Worm (Caenorhabditis elegans): ENCODE results near the gene rde-8.
A peak's percentile ranks its signal among the peaks of the same experiment; 100 is the strongest.

The rde-8 gene

ce11 chrIV:7103211-7103679 lies at the start of gene rde-8, which contains the start of gene ZC477.3:
Gene rde-8, minus strand, starts transcription at chrIV:7103261.
Gene ZC477.3, plus strand, starts transcription at chrIV:7103492.
- TF ChIP-seq ceh-13 (GFP tag; optimal IDR thresholded peaks at IDR 0.05) (no peak), tbx-37 (GFP tag; conservative IDR thresholded peaks at IDR 0.05) (no peak), hmbx-1 (tag; optimal IDR thresholded peaks at IDR 0.05) (no peak), ama-1 (optimal IDR thresholded peaks at IDR 0.05) (no peak), ceh-36 (tag; optimal IDR thresholded peaks at IDR 0.05) (no peak), hmg-4 (GFP tag; optimal IDR thresholded peaks at IDR 0.05) (no peak), ets-7 (tag; optimal IDR thresholded peaks at IDR 0.05) (no peak), hnd-1 (tag; optimal IDR thresholded peaks at IDR 0.05) (no peak), tra-4 (tag; optimal IDR thresholded peaks at IDR 0.05) (no peak), F13C5.2 (tag; optimal IDR thresholded peaks at IDR 0.05) (no peak)

DNA sequence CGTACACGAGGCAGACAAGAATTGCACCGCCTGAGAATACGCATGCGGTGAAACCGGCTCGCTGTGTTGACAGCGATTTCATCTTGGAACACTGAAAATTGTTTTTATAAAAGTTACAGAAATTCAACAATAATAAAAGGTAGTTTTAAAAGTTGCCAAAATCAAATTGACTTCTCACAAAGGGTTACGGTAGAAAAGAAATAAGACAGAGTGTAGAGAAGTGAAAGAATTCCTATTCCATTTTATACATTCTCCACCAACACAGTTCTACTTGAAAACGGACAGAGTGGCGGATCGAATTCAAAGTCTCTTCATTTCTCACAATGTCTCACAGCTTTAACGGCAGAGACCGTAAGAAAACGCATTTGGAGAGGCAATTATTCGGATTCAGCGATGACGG lies 49.3 kb upstream of the rde-8 start, which contains the start of gene col-113:
col-113 (minus strand) TSS at position 101 of the 400 bp plus-strand sequence.
- no peak for TF ChIP-seq scrt-1 (GFP tag; IDR thresholded peaks at IDR 0.05)
- TF ChIP-seq tra-4 (tag; optimal IDR thresholded peaks at IDR 0.05) = no peak
- no peak for TF ChIP-seq hnd-1 (tag; optimal IDR thresholded peaks at IDR 0.05)
- no peak for TF ChIP-seq ceh-13 (GFP tag; optimal IDR thresholded peaks at IDR 0.05)
- no peak for TF ChIP-seq tbx-37 (GFP tag; conservative IDR thresholded peaks at IDR 0.05)
- TF ChIP-seq pes-1 (GFP tag; IDR thresholded peaks at IDR 0.05) = no peak
- TF ChIP-seq sea-1 (GFP tag; conservative IDR thresholded peaks at IDR 0.05) = no peak
- TF ChIP-seq B0310.2 (tag; optimal IDR thresholded peaks at IDR 0.05) = no peak
- no peak for TF ChIP-seq flt-1 (GFP tag; IDR thresholded peaks at IDR 0.05)
- TF ChIP-seq ets-7 (tag; optimal IDR thresholded peaks at IDR 0.05) = no peak
- no peak for TF ChIP-seq F13C5.2 (tag; optimal IDR thresholded peaks at IDR 0.05)
- no peak for TF ChIP-seq hmbx-1 (tag; optimal IDR thresholded peaks at IDR 0.05)
- TF ChIP-seq aly-1 (tag; optimal IDR thresholded peaks at IDR 0.05) = no peak
- no peak for TF ChIP-seq tbx-11 (GFP tag; IDR thresholded peaks at IDR 0.05)
- TF ChIP-seq ama-1 (optimal IDR thresholded peaks at IDR 0.05) = no peak
- TF ChIP-seq ceh-36 (tag; optimal IDR thresholded peaks at IDR 0.05) = no peak

DNA sequence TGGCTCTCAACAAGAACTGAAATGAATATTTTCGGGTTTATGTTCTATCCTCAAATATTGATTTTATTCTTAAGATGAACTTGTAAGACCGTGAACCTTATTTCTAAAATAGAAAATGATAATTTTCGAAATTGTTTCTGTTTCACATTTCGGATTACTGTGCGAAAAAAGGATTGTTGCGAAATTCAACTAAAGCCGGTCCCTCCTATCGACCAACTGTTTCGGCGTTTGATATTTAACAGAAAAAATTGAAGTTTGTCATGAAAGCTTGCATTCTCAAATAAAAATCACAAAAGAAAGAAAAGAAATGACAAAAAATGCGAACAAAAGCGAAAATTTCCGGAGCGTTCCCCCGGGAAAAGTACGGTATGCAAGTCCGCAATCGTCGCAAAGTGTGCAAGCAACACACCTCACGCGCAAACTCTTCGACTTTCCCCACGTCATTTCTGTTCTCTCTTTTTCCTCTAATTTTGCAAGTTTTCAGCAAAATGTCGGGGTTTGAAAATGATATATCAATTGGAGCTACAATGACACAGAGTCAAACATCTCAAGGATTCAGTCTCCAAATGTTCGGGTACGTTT lies 46.0 kb upstream of the rde-8 start, which contains the start of gene C34D4.4:
C34D4.4 (plus strand) TSS at position 342 of the 582 bp plus-strand sequence.
- TF ChIP-seq tbx-37 (GFP tag; conservative IDR thresholded peaks at IDR 0.05) (no peak), hmg-4 (GFP tag; optimal IDR thresholded peaks at IDR 0.05) (peak; percentile 14)

DNA sequence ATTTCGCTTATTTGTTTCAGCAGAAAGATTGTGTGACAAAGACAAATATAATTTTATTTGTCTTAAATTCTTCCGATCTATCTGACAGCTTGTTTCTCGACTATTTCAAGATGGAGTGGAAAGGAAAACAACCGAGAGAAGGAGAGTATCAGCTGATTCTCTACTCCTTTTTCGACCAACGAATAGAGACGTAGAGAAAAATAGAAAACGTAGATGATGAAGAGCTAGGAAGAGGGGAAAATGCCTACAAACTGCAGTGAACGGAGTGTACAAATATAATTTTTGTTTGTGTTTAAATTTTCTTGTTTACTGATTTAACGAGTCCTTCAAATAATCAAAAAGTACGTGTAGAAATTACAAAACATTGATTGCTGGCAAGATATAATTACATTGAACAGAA lies 44.7 kb upstream of the rde-8 start:
- TF ChIP-seq tbx-37 (GFP tag; conservative IDR thresholded peaks at IDR 0.05) (no peak), hmbx-1 (tag; optimal IDR thresholded peaks at IDR 0.05) (no peak), B0310.2 (tag; optimal IDR thresholded peaks at IDR 0.05) (no peak), ets-7 (tag; optimal IDR thresholded peaks at IDR 0.05) (no peak), aly-1 (tag; optimal IDR thresholded peaks at IDR 0.05) (no peak), ama-1 (optimal IDR thresholded peaks at IDR 0.05) (no peak), flt-1 (GFP tag; IDR thresholded peaks at IDR 0.05) (no peak), hnd-1 (tag; optimal IDR thresholded peaks at IDR 0.05) (no peak), scrt-1 (GFP tag; IDR thresholded peaks at IDR 0.05) (no peak), F13C5.2 (tag; optimal IDR thresholded peaks at IDR 0.05) (no peak), sea-1 (GFP tag; conservative IDR thresholded peaks at IDR 0.05) (no peak), tra-4 (tag; optimal IDR thresholded peaks at IDR 0.05) (no peak), pes-1 (GFP tag; IDR thresholded peaks at IDR 0.05) (no peak)

DNA sequence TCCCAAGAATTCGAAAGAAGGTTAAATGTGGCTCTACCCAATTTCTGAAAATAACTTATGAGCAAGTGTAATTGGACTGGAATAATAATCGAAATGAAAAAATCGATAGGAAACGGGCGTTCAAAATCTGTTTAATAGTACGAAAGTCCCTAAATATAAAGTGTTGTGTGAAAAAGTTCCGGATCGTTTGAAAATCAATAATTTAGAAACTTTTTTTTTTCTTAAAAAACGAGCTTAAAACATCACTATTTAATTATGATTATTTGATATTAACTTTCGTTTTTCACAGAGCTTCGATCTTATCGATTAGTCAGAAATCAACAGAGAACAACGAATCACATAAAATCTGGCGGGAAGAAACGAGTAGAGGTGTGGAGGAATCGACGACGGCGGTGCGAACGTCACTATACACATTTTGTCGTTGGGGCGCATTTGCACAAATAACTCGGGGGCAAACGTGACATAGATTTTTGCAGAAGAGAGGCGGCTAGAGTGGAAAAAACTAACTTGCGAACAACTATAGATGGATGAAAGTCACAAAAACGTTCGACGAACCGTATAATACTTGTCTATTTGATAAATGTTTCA lies 41.7 kb upstream of the rde-8 start, which contains the start of gene hecd-1:
hecd-1 (minus strand) TSS at position 51 of the 588 bp plus-strand sequence.
- TF ChIP-seq ets-7 (tag; optimal IDR thresholded peaks at IDR 0.05) (no peak), tra-4 (tag; optimal IDR thresholded peaks at IDR 0.05) (no peak), pes-1 (GFP tag; IDR thresholded peaks at IDR 0.05) (no peak), ama-1 (optimal IDR thresholded peaks at IDR 0.05) (no peak), flt-1 (GFP tag; IDR thresholded peaks at IDR 0.05) (no peak), hmbx-1 (tag; optimal IDR thresholded peaks at IDR 0.05) (no peak), scrt-1 (GFP tag; IDR thresholded peaks at IDR 0.05) (no peak), tbx-37 (GFP tag; conservative IDR thresholded peaks at IDR 0.05) (no peak), F13C5.2 (tag; optimal IDR thresholded peaks at IDR 0.05) (no peak), hnd-1 (tag; optimal IDR thresholded peaks at IDR 0.05) (no peak), ceh-13 (GFP tag; optimal IDR thresholded peaks at IDR 0.05) (no peak), ceh-36 (tag; optimal IDR thresholded peaks at IDR 0.05) (no peak), B0310.2 (tag; optimal IDR thresholded peaks at IDR 0.05) (no peak), tbx-11 (GFP tag; IDR thresholded peaks at IDR 0.05) (no peak), hmg-4 (GFP tag; optimal IDR thresholded peaks at IDR 0.05) (no peak), aly-1 (tag; optimal IDR thresholded peaks at IDR 0.05) (no peak), sea-1 (GFP tag; conservative IDR thresholded peaks at IDR 0.05) (no peak)

ce11 chrIV:7139143-7139542 lies 36.1 kb upstream of the rde-8 start:
- TF ChIP-seq tbx-11 (GFP tag; IDR thresholded peaks at IDR 0.05) (no peak), hmbx-1 (tag; optimal IDR thresholded peaks at IDR 0.05) (no peak), ama-1 (optimal IDR thresholded peaks at IDR 0.05) (no peak), ceh-36 (tag; optimal IDR thresholded peaks at IDR 0.05) (no peak), tbx-37 (GFP tag; conservative IDR thresholded peaks at IDR 0.05) (no peak), hnd-1 (tag; optimal IDR thresholded peaks at IDR 0.05) (no peak), tra-4 (tag; optimal IDR thresholded peaks at IDR 0.05) (no peak)

ce11 chrIV:7133983-7134382 lies 30.9 kb upstream of the rde-8 start, which contains the start of gene mutd-1:
Gene mutd-1, minus strand, starts transcription at chrIV:7134083.
- TF ChIP-seq hmg-4 (GFP tag; optimal IDR thresholded peaks at IDR 0.05) = no peak
- TF ChIP-seq B0310.2 (tag; optimal IDR thresholded peaks at IDR 0.05) = no peak
- TF ChIP-seq tra-4 (tag; optimal IDR thresholded peaks at IDR 0.05) = no peak
- no peak for TF ChIP-seq pes-1 (GFP tag; IDR thresholded peaks at IDR 0.05)
- TF ChIP-seq ama-1 (optimal IDR thresholded peaks at IDR 0.05) = no peak
- no peak for TF ChIP-seq tbx-11 (GFP tag; IDR thresholded peaks at IDR 0.05)
- no peak for TF ChIP-seq sea-1 (GFP tag; conservative IDR thresholded peaks at IDR 0.05)
- no peak for TF ChIP-seq scrt-1 (GFP tag; IDR thresholded peaks at IDR 0.05)
- no peak for TF ChIP-seq tbx-37 (GFP tag; conservative IDR thresholded peaks at IDR 0.05)
- no peak for TF ChIP-seq aly-1 (tag; optimal IDR thresholded peaks at IDR 0.05)
- TF ChIP-seq ceh-13 (GFP tag; optimal IDR thresholded peaks at IDR 0.05) = no peak
- no peak for TF ChIP-seq hmbx-1 (tag; optimal IDR thresholded peaks at IDR 0.05)
- no peak for TF ChIP-seq F13C5.2 (tag; optimal IDR thresholded peaks at IDR 0.05)
